Fruit fly (Drosophila melanogaster): ENCODE measurements around the gene Mkp.
A peak's percentile ranks its signal among the peaks of the same experiment; 100 is the strongest.

Gene Mkp

dm6 chr3L:199050-199745, 14.9 kb upstream of the Mkp start (continued):
- TF ChIP-seq Dek (tag; optimal IDR thresholded peaks at IDR 0.05) (peak; percentile 35), Lpt (GFP tag; optimal IDR thresholded peaks at IDR 0.05) (no peak), CG15269 (tag; optimal IDR thresholded peaks at IDR 0.05) (no peak), E2f1 (GFP tag; IDR thresholded peaks at IDR 0.05) (peak; percentile 57; the same call in 1 of the 2 replicates), seq (GFP tag; IDR thresholded peaks at IDR 0.05) (0 out of 2 replicates have a peak, but pooled peaks have one; percentile 32), CG9609 (GFP tag; optimal IDR thresholded peaks at IDR 0.05) (peak; percentile 4), Rx (GFP tag; IDR thresholded peaks at IDR 0.05) (0 out of 2 replicates have a peak, but pooled peaks have one; percentile 17), dmrt11E (tag; optimal IDR thresholded peaks at IDR 0.05) (no peak), salm (tag; optimal IDR thresholded peaks at IDR 0.05) (no peak), dysf (GFP tag; IDR thresholded peaks at IDR 0.05) (no peak), nau (GFP tag; optimal IDR thresholded peaks at IDR 0.05) (no peak), CG3995 (GFP tag; optimal IDR thresholded peaks at IDR 0.05) (no peak), CG17912 (GFP tag; optimal IDR thresholded peaks at IDR 0.05) (peak; percentile 21), psq (GFP tag; optimal IDR thresholded peaks at IDR 0.05) (no peak), chinmo (GFP tag; IDR thresholded peaks at IDR 0.05; ENCODE audit: partially characterized antibody) (peak; percentile 96; the same call in 2 of the 4 replicates), gsb (GFP tag; IDR thresholded peaks at IDR 0.05) (no peak), CG14014 (GFP tag; IDR thresholded peaks at IDR 0.05) (no peak), CG11504 (tag; optimal IDR thresholded peaks at IDR 0.05) (no peak), Dip2 (GFP tag; IDR thresholded peaks at IDR 0.05) (no peak), wdn (GFP tag; IDR thresholded peaks at IDR 0.05) (peak; percentile 43; the same call in 1 of the 2 replicates), Dbx (GFP tag; IDR thresholded peaks at IDR 0.05) (peak; percentile 42; the same call in 1 of the 3 replicates), CG11093 (GFP tag; IDR thresholded peaks at IDR 0.05) (no peak), Opbp (GFP tag; IDR thresholded peaks at IDR 0.05; ENCODE audit: partially characterized antibody) (peak; percentile 78), CG5180 (GFP tag; optimal IDR thresholded peaks at IDR 0.05) (no peak), CG13123 (GFP tag; optimal IDR thresholded peaks at IDR 0.05) (no peak), CG17568 (GFP tag; optimal IDR thresholded peaks at IDR 0.05) (no peak), Ssrp (tag; optimal IDR thresholded peaks at IDR 0.05) (no peak), danr (GFP tag; IDR thresholded peaks at IDR 0.05) (0 out of 2 replicates have a peak, but pooled peaks have one; percentile 8), Hr39 (optimal IDR thresholded peaks at IDR 0.05) (no peak), Med (GFP tag) (peak; percentile 93), CG7271 (tag; optimal IDR thresholded peaks at IDR 0.05) (no peak), CG1832 (GFP tag; optimal IDR thresholded peaks at IDR 0.05) (peak; percentile 99), MBD-R2 (GFP tag; IDR thresholded peaks at IDR 0.05) (peak; percentile 89), sna (GFP tag; IDR thresholded peaks at IDR 0.05; ENCODE audit: partially characterized antibody) (no peak), usp (GFP tag; optimal IDR thresholded peaks at IDR 0.05) (no peak), tio (GFP tag; optimal IDR thresholded peaks at IDR 0.05) (no peak), run (tag; optimal IDR thresholded peaks at IDR 0.05) (no peak), Fer3 (tag; optimal IDR thresholded peaks at IDR 0.05) (no peak), gt (GFP tag; IDR thresholded peaks at IDR 0.05) (no peak), CG17328 (GFP tag; IDR thresholded peaks at IDR 0.05) (no peak), jigr1 (GFP tag; IDR thresholded peaks at IDR 0.05) (peak; percentile 48; the same call in 2 of the 3 replicates), Blimp-1 (GFP tag; optimal IDR thresholded peaks at IDR 0.05) (no peak), nerfin-2 (GFP tag; IDR thresholded peaks at IDR 0.05; ENCODE audit: partially characterized antibody) (peak; percentile 27; the same call in 1 of the 2 replicates), CG3065 (GFP tag; optimal IDR thresholded peaks at IDR 0.05) (no peak), ham (GFP tag; IDR thresholded peaks at IDR 0.05) (no peak), CkIIα-i1 (GFP tag; IDR thresholded peaks at IDR 0.05) (no peak), NC2α (GFP tag; optimal IDR thresholded peaks at IDR 0.05) (no peak), ATbp (GFP tag; optimal IDR thresholded peaks at IDR 0.05) (peak; percentile 24), lbe (GFP tag; optimal IDR thresholded peaks at IDR 0.05) (no peak), Drgx (GFP tag; IDR thresholded peaks at IDR 0.05) (0 out of 2 replicates have a peak, but pooled peaks have one; percentile 19)

Data from whole organism, embryonic.